Worm (Caenorhabditis elegans): ENCODE data around the gene D2096.6.
A peak's percentile ranks its signal among the peaks of the same experiment; 100 is the strongest.

The D2096.6 gene

DNA sequence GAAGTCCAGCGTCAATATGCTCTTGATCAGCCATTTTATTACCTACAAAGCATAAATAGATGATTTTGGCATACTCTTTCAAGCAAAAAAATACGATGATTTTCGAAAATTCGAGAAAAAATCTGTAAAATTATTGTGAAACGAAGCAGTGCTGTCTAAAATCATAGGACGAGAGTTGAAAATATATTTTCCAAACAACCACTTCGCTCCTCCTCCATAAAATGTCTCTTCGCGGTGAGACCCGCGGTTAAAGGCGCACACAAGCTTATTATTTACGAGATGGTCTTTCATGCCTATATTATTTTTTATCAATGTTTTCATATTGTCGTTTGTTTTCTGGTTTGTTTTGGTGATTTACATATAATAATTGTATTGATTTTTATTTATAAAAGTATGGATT is 10.2 kb upstream of the D2096.6 start, which contains the start of gene nap-1 (continued):
- TF ChIP-seq R02D3.7 (tag; optimal IDR thresholded peaks at IDR 0.05) (peak; percentile 91), tra-1 (GFP tag; IDR thresholded peaks at IDR 0.05) (no peak), nhr-41 (GFP tag; IDR thresholded peaks at IDR 0.05) (no peak), daf-16 (GFP tag; optimal IDR thresholded peaks at IDR 0.05) (no peak), daf-16 (tag; optimal IDR thresholded peaks at IDR 0.05) (peak; percentile 87), zip-2 (tag; optimal IDR thresholded peaks at IDR 0.05) (no peak), fkh-10 (GFP tag; optimal IDR thresholded peaks at IDR 0.05) (peak; percentile 18), F49E8.2 (tag; optimal IDR thresholded peaks at IDR 0.05; ENCODE audit: borderline replicate concordance) (no peak), rbr-2 (tag; optimal IDR thresholded peaks at IDR 0.05) (peak; percentile 57), nhr-11 (tag; optimal IDR thresholded peaks at IDR 0.05) (peak; percentile 2), hmg-1.1 (GFP tag; IDR thresholded peaks at IDR 0.05) (peak; percentile 63), zfp-2 (tag; optimal IDR thresholded peaks at IDR 0.05) (no peak), ceh-44 (GFP tag; IDR thresholded peaks at IDR 0.05) (no peak), T20F7.1 (GFP tag; optimal IDR thresholded peaks at IDR 0.05) (peak; percentile 73)

- TF ChIP-seq sdz-12 (GFP tag; optimal IDR thresholded peaks at IDR 0.05) (no peak), ZK337.2 (GFP tag; IDR thresholded peaks at IDR 0.05) (no peak), skn-1 (tag; optimal IDR thresholded peaks at IDR 0.05) (no peak), F26F4.8 (GFP tag; conservative IDR thresholded peaks at IDR 0.05) (no peak), aha-1 (tag) (peak; percentile 62)
Observed at ce11 chrIV:8378280-8378679, 9.2 kb upstream of the D2096.6 start.

- TF ChIP-seq ceh-44 (GFP tag; IDR thresholded peaks at IDR 0.05) (no peak), ZK337.2 (GFP tag; IDR thresholded peaks at IDR 0.05) (0 out of 2 replicates have a peak, but pooled peaks have one; percentile 23), unc-130 (GFP tag; optimal IDR thresholded peaks at IDR 0.05) (peak; percentile 70), Y5F2A.4 (GFP tag; optimal IDR thresholded peaks at IDR 0.05) (peak; percentile 62), daf-16 (GFP tag; optimal IDR thresholded peaks at IDR 0.05) (peak in 1 of 2 experiments; percentile 11), daf-16 (tag; optimal IDR thresholded peaks at IDR 0.05) (peak; percentile 28), Y105C5A.15 (GFP tag; IDR thresholded peaks at IDR 0.05) (peak; percentile 89), nhr-77 (tag; optimal IDR thresholded peaks at IDR 0.05) (no peak), zfp-2 (tag; optimal IDR thresholded peaks at IDR 0.05) (no peak), set-16 (GFP tag; IDR thresholded peaks at IDR 0.05) (no peak), duxl-1 (tag; optimal IDR thresholded peaks at IDR 0.05; ENCODE audit: poor library complexity) (peak; percentile 44), mdl-1 (tag; optimal IDR thresholded peaks at IDR 0.05) (no peak), D1046.2 (GFP tag; IDR thresholded peaks at IDR 0.05) (peak; percentile 30; the same call in 1 of the 2 replicates), madf-5 (GFP tag; IDR thresholded peaks at IDR 0.05) (peak; percentile 56 to 88; a peak in 2 of 4 replicates), nhr-102 (tag; optimal IDR thresholded peaks at IDR 0.05) (peak; percentile 58), zfp-3 (GFP tag; conservative IDR thresholded peaks at IDR 0.05) (0 out of 2 replicates have a peak, but pooled peaks have one; percentile 36), lin-38 (GFP tag; IDR thresholded peaks at IDR 0.05) (peak; percentile 82), hmg-1.1 (GFP tag; IDR thresholded peaks at IDR 0.05) (0 out of 2 replicates have a peak, but pooled peaks have one; percentile 20), ctbp-1 (GFP tag; IDR thresholded peaks at IDR 0.05) (peak; percentile 66), dmd-8 (GFP tag; IDR thresholded peaks at IDR 0.05) (peak; percentile 64; the same call in 1 of the 2 replicates), daf-19 (GFP tag; conservative IDR thresholded peaks at IDR 0.05) (peak; percentile 54; the same call in 1 of the 2 replicates), spr-1 (tag; optimal IDR thresholded peaks at IDR 0.05) (peak; percentile 33), F49E8.2 (tag; optimal IDR thresholded peaks at IDR 0.05; ENCODE audit: borderline replicate concordance) (peak; percentile 94), dve-1 (tag; optimal IDR thresholded peaks at IDR 0.05; ENCODE audit: insufficient read depth) (no peak), spr-3 (GFP tag; optimal IDR thresholded peaks at IDR 0.05) (peak; percentile 42), ama-1 (optimal IDR thresholded peaks at IDR 0.05) (peak; percentile 89), T20F7.1 (GFP tag; optimal IDR thresholded peaks at IDR 0.05) (peak; percentile 51), mxl-3 (GFP tag; optimal IDR thresholded peaks at IDR 0.05) (peak; percentile 39), Y48G9A.11 (GFP tag; IDR thresholded peaks at IDR 0.05) (peak; percentile 85), mxl-2 (GFP tag; conservative IDR thresholded peaks at IDR 0.05) (0 out of 2 replicates have a peak, but pooled peaks have one; percentile 41), saeg-2 (GFP tag; IDR thresholded peaks at IDR 0.05) (peak; percentile 47; the same call in 1 of the 2 replicates), lin-13 (GFP tag; optimal IDR thresholded peaks at IDR 0.05) (peak; percentile 64), snpc-1.2 (GFP tag; IDR thresholded peaks at IDR 0.05) (peak; percentile 90), lim-7 (GFP tag; IDR thresholded peaks at IDR 0.05) (peak; percentile 66; the same call in 1 of the 2 replicates), arid-1 (GFP tag; conservative IDR thresholded peaks at IDR 0.05) (peak; percentile 76)
Observed at ce11 chrIV:8377501-8377900, 8.5 kb upstream of the D2096.6 start, which contains the start of gene D2096.7. TSS of gene D2096.7 (minus strand) at chrIV:8377630.

All from whole organism, L4 larva.